Worm (Caenorhabditis elegans) whole organism, young adult: ENCODE results near the gene C56C10.9.

Experiments
- ceh-58 ChIP-seq: fragments of 200-800 bp; sonication (Bioruptor generic); IDR thresholded peaks from 2 replicates; pipeline ENCODE4 v1.3.6; 2022; ENCODE audit warnings: missing genetic modification characterization, missing compliant biosample characterization
- mel-28 ChIP-seq: sonication (generic microtip); optimal IDR thresholded peaks from 2 replicates; lab custom pipeline; 2016; ENCODE audit warnings: borderline replicate concordance, mild to moderate bottlenecking, missing genetic modification characterization, missing compliant biosample characterization
- pha-4 ChIP-seq: fragments of 150-350 bp; sonication (generic microtip); optimal IDR thresholded peaks from 2 replicates; lab custom pipeline; 2014; ENCODE audit warnings: missing biosample characterization, missing genetic modification reagents, missing genetic modification characterization
- somi-1 ChIP-seq: fragments of 200-800 bp; sonication (Bioruptor generic); optimal IDR thresholded peaks from 2 replicates; lab custom pipeline; 2018; ENCODE audit warnings: mild to moderate bottlenecking, missing genetic modification characterization, missing compliant biosample characterization
- tbx-9 ChIP-seq: sonication (generic microtip); optimal IDR thresholded peaks from 2 replicates; lab custom pipeline; 2016; ENCODE audit warnings: borderline replicate concordance, missing genetic modification characterization, inconsistent platforms, missing compliant biosample characterization

ce11 chrII:6554677-6555076 lies 37.5 kb downstream of the C56C10.9 start, which contains the start of gene wrn-1:
- TF ChIP-seq somi-1 (GFP tag; lab: Kevin White, UChicago) (no peak), tbx-9 (tag; lab: Kevin White, UChicago) (no peak), ceh-58 (GFP tag; lab: Robert Waterston, UW) (no peak), mel-28 (tag; lab: Kevin White, UChicago) (no peak), pha-4 (tag; lab: Kevin White, UChicago) (no peak)
